Worm (Caenorhabditis elegans) whole organism, mixed stage, embryonic: Measurements from ENCODE around the gene C27F2.7.

Experiments
- M03D4.4 ChIP-seq: sonication (generic microtip); optimal IDR thresholded peaks from 2 replicates; lab custom pipeline; 2017; ENCODE audit warnings: mild to moderate bottlenecking, missing genetic modification characterization, missing compliant biosample characterization
- bed-3 ChIP-seq: fragments of 200-800 bp; sonication (Bioruptor generic); optimal IDR thresholded peaks from 3 replicates; lab custom pipeline; 2018; ENCODE audit warnings: mild to moderate bottlenecking, missing genetic modification characterization, moderate library complexity, missing compliant biosample characterization
- blmp-1 ChIP-seq: fragments of 150-350 bp; optimal IDR thresholded peaks from 2 replicates; lab custom pipeline; 2014; ENCODE audit warnings: missing biosample characterization, missing genetic modification characterization
- ceh-39 ChIP-seq: fragments of 150-350 bp; optimal IDR thresholded peaks from 2 replicates; lab custom pipeline; 2014; ENCODE audit warnings: missing biosample characterization, missing genetic modification characterization
- ceh-43 ChIP-seq: fragments of 200-800 bp; sonication (Bioruptor generic); optimal IDR thresholded peaks from 2 replicates; lab custom pipeline; 2018; ENCODE audit warnings: mild to moderate bottlenecking, missing genetic modification characterization, moderate library complexity, missing compliant biosample characterization
- ceh-83 ChIP-seq: fragments of 200-800 bp; sonication (Bioruptor generic); optimal IDR thresholded peaks from 2 replicates; lab custom pipeline; 2018; ENCODE audit warnings: mild to moderate bottlenecking, missing genetic modification characterization, missing compliant biosample characterization
- ces-1 ChIP-seq: fragments of 150-350 bp; optimal IDR thresholded peaks from 2 replicates; lab custom pipeline; 2014; ENCODE audit warnings: missing biosample characterization, missing genetic modification reagents, missing genetic modification characterization
- cnd-1 ChIP-seq: fragments of 200-800 bp; sonication (Bioruptor generic); optimal IDR thresholded peaks from 2 replicates; lab custom pipeline; 2018; ENCODE audit warnings: mild to moderate bottlenecking, missing genetic modification characterization, missing compliant biosample characterization
- drap-1 ChIP-seq: fragments of 200-800 bp; sonication (Bioruptor generic); optimal IDR thresholded peaks from 3 replicates; lab custom pipeline; 2018; ENCODE audit warnings: mild to moderate bottlenecking, missing genetic modification characterization, missing compliant biosample characterization
- elt-1 ChIP-seq: sonication (generic microtip); optimal IDR thresholded peaks from 2 replicates; lab custom pipeline; 2017; ENCODE audit warnings: missing genetic modification characterization, mild to moderate bottlenecking, missing compliant biosample characterization, antibody characterized with exemption, moderate library complexity, borderline replicate concordance; ENCODE audit not compliant: insufficient read depth
- elt-3 ChIP-seq: fragments of 150-350 bp; optimal IDR thresholded peaks from 2 replicates; lab custom pipeline; 2014; ENCODE audit warnings: missing biosample characterization, missing genetic modification characterization
- flh-1 ChIP-seq: fragments of 200-800 bp; sonication (Bioruptor generic); optimal IDR thresholded peaks from 2 replicates; lab custom pipeline; 2018; ENCODE audit warnings: mild to moderate bottlenecking, missing genetic modification characterization, moderate library complexity, missing compliant biosample characterization
- ham-2 ChIP-seq: fragments of 200-800 bp; sonication (Bioruptor generic); optimal IDR thresholded peaks from 2 replicates; lab custom pipeline; 2018; ENCODE audit warnings: mild to moderate bottlenecking, missing genetic modification characterization, missing compliant biosample characterization
- hlh-1 ChIP-seq: fragments of 150-350 bp; optimal IDR thresholded peaks from 2 replicates; lab custom pipeline; 2014; ENCODE audit warnings: missing biosample characterization, missing genetic modification reagents, missing genetic modification characterization
- lin-13 ChIP-seq: fragments of 150-350 bp; optimal IDR thresholded peaks from 2 replicates; lab custom pipeline; 2014; ENCODE audit warnings: missing biosample characterization, missing genetic modification characterization
- lin-32 ChIP-seq: fragments of 200-800 bp; sonication (Bioruptor generic); optimal IDR thresholded peaks from 2 replicates; lab custom pipeline; 2018; ENCODE audit warnings: mild to moderate bottlenecking, missing genetic modification characterization, missing compliant biosample characterization
- lsy-2 ChIP-seq: fragments of 150-350 bp; optimal IDR thresholded peaks from 2 replicates; lab custom pipeline; 2014; ENCODE audit warnings: missing biosample characterization, missing genetic modification characterization
- mab-5 ChIP-seq: fragments of 150-350 bp; optimal IDR thresholded peaks from 2 replicates; lab custom pipeline; 2014; ENCODE audit warnings: missing biosample characterization, missing genetic modification characterization
- mep-1 ChIP-seq: fragments of 150-350 bp; optimal IDR thresholded peaks from 2 replicates; lab custom pipeline; 2017; ENCODE audit warnings: missing biosample characterization, missing genetic modification reagents, missing genetic modification characterization, inconsistent platforms
- mls-2 ChIP-seq: sonication (generic microtip); optimal IDR thresholded peaks from 2 replicates; lab custom pipeline; 2016; ENCODE audit warnings: mild to moderate bottlenecking, missing genetic modification characterization, moderate library complexity, missing compliant biosample characterization
- nhr-12 ChIP-seq: fragments of 150-350 bp; optimal IDR thresholded peaks from 2 replicates; lab custom pipeline; 2014; ENCODE audit warnings: missing biosample characterization, missing genetic modification characterization
- nhr-2 ChIP-seq: fragments of 150-350 bp; optimal IDR thresholded peaks from 2 replicates; lab custom pipeline; 2014; ENCODE audit warnings: missing biosample characterization, missing genetic modification characterization
- nhr-237 ChIP-seq: fragments of 150-350 bp; optimal IDR thresholded peaks from 2 replicates; lab custom pipeline; 2014; ENCODE audit warnings: missing biosample characterization, missing genetic modification characterization
- nhr-28 ChIP-seq: fragments of 150-350 bp; optimal IDR thresholded peaks from 2 replicates; lab custom pipeline; 2014; ENCODE audit warnings: missing biosample characterization, missing genetic modification characterization
- nhr-76 ChIP-seq: sonication (generic microtip); optimal IDR thresholded peaks from 2 replicates; lab custom pipeline; 2017; ENCODE audit warnings: missing biosample characterization, missing genetic modification characterization
- pha-4 ChIP-seq: fragments of 150-350 bp; optimal IDR thresholded peaks from 2 replicates; lab custom pipeline; 2018; ENCODE audit warnings: missing biosample characterization, missing genetic modification reagents, missing genetic modification characterization
- sem-2 ChIP-seq: fragments of 200-800 bp; sonication (Bioruptor generic); optimal IDR thresholded peaks from 2 replicates; lab custom pipeline; 2018; ENCODE audit warnings: mild to moderate bottlenecking, missing genetic modification characterization, missing compliant biosample characterization
- sptf-1 ChIP-seq: sonication (generic microtip); optimal IDR thresholded peaks from 2 replicates; lab custom pipeline; 2017; ENCODE audit warnings: mild to moderate bottlenecking, missing genetic modification characterization, moderate library complexity, missing compliant biosample characterization
- tbx-8 ChIP-seq: fragments of 200-800 bp; sonication (Bioruptor generic); optimal IDR thresholded peaks from 2 replicates; lab custom pipeline; 2018; ENCODE audit warnings: mild to moderate bottlenecking, missing genetic modification characterization, moderate library complexity, missing compliant biosample characterization
- unc-120 ChIP-seq: sonication (generic microtip); optimal IDR thresholded peaks from 2 replicates; lab custom pipeline; 2017; ENCODE audit warnings: missing genetic modification characterization, missing compliant biosample characterization; ENCODE audit not compliant: poor library complexity, severe bottlenecking
- unc-39 ChIP-seq: fragments of 150-350 bp; optimal IDR thresholded peaks from 2 replicates; lab custom pipeline; 2014; ENCODE audit warnings: missing biosample characterization, missing genetic modification characterization
- unc-62 ChIP-seq: fragments of 150-350 bp; optimal IDR thresholded peaks from 2 replicates; lab custom pipeline; 2014; ENCODE audit warnings: missing biosample characterization, missing genetic modification reagents, missing genetic modification characterization
- ztf-11 ChIP-seq: fragments of 150-350 bp; optimal IDR thresholded peaks from 2 replicates; lab custom pipeline; 2014; ENCODE audit warnings: missing biosample characterization, missing genetic modification characterization

Gene C27F2.7

ce11 chrIII:4984444-4985086 is at the start of gene C27F2.7:
Gene C27F2.7, minus strand, starts transcription at chrIII:4984494.
- no peak for TF ChIP-seq ceh-83
- TF ChIP-seq nhr-2 (tag; lab: Kevin White, UChicago) = no peak
- no peak for TF ChIP-seq ceh-39
- TF ChIP-seq mab-5 (tag; lab: Kevin White, UChicago) = no peak
- TF ChIP-seq cnd-1 (tag; lab: Kevin White, UChicago) = no peak
- no peak for TF ChIP-seq flh-1 (GFP tag; lab: Kevin White, UChicago)
- no peak for TF ChIP-seq lsy-2
- no peak for TF ChIP-seq pha-4 (tag; lab: Kevin White, UChicago)
- no peak for TF ChIP-seq nhr-76 (tag; lab: Kevin White, UChicago)
- no peak for TF ChIP-seq hlh-1 (tag; lab: Kevin White, UChicago)
- TF ChIP-seq unc-39 = no peak
- no peak for TF ChIP-seq drap-1 (GFP tag; lab: Kevin White, UChicago)
- TF ChIP-seq M03D4.4 (tag; lab: Kevin White, UChicago) = no peak
- TF ChIP-seq unc-62 (GFP tag; lab: Kevin White, UChicago) = no peak
- no peak for TF ChIP-seq ham-2 (GFP tag; lab: Kevin White, UChicago)
- no peak for TF ChIP-seq mep-1
- no peak for TF ChIP-seq elt-3 (tag; lab: Kevin White, UChicago)

DNA sequence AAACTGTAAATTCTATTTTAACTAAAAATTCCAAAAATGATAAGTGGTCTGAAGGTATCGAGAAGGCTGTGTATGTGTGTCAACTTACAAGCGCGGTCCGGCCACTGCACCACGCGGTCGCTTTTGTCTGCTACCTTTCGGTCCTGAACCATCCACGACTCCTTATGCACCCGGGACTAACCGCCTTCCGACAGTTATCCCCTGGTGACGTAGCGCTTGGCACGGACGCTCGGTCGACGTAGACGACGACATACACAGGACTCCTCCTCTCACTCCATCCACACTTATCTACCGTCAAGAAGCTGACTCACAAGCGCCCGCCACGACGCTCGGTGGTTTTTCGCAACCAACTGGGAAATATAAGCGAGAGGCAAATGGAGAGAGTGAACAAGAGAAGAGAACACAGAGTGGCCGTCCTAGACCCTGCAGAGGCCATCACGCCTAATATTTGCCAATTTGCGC is 47.1 kb upstream of the C27F2.7 start:
- TF ChIP-seq unc-120 (tag; lab: Kevin White, UChicago) = peak; percentile 84
- peak; percentile 96 for TF ChIP-seq mls-2 (tag; lab: Kevin White, UChicago)
- peak; percentile 44 for TF ChIP-seq unc-62 (GFP tag; lab: Kevin White, UChicago)
- peak; percentile 72 for TF ChIP-seq flh-1 (GFP tag; lab: Kevin White, UChicago)
- peak; percentile 81 for TF ChIP-seq bed-3 (GFP tag; lab: Kevin White, UChicago)
- TF ChIP-seq sptf-1 (tag; lab: Kevin White, UChicago) = peak; percentile 94
- TF ChIP-seq mep-1 = peak; percentile 70
- peak; percentile 70 for TF ChIP-seq ztf-11
- peak; percentile 28 for TF ChIP-seq elt-3 (tag; lab: Kevin White, UChicago)
- peak; percentile 91 for TF ChIP-seq ceh-83
- peak; percentile 78 for TF ChIP-seq nhr-2 (tag; lab: Kevin White, UChicago)
- peak; percentile 64 for TF ChIP-seq nhr-237 (tag; lab: Kevin White, UChicago)
- TF ChIP-seq M03D4.4 (tag; lab: Kevin White, UChicago) = peak; percentile 91
- TF ChIP-seq unc-39 = peak; percentile 1
- peak; percentile 66 for TF ChIP-seq tbx-8 (GFP tag; lab: Kevin White, UChicago)
- peak; percentile 93 for TF ChIP-seq ham-2 (GFP tag; lab: Kevin White, UChicago)
- peak; percentile 82 for TF ChIP-seq sem-2 (GFP tag; lab: Kevin White, UChicago)
- TF ChIP-seq ceh-43 = peak; percentile 90
- peak; percentile 89 for TF ChIP-seq cnd-1 (tag; lab: Kevin White, UChicago)
- peak; percentile 39 for TF ChIP-seq pha-4 (tag; lab: Kevin White, UChicago)
- peak; percentile 63 for TF ChIP-seq lsy-2
- peak; percentile 18 for TF ChIP-seq nhr-12 (tag; lab: Kevin White, UChicago)
- peak; percentile 77 for TF ChIP-seq lin-32
- TF ChIP-seq drap-1 (GFP tag; lab: Kevin White, UChicago) = peak; percentile 91

DNA sequence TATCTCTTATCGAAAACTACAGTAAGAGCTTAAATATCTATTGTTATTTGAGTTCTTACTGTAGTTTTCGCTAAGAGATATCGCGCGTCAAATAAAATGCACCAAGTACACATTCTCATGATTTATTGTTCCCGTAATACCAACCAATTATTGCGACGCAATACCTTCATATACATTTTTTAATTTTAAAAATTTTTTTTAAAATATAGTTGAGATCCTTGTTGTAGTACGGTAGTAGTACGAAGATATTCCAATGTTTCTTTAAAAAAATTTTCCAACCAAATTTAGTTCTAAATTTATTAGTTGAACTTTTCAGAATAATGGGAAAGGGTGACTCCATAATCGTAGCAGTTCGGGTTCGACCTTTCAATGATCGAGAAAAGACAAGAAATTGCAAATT is 46.3 kb upstream of the C27F2.7 start, which contains the start of gene klp-6:
TSS of gene klp-6 (plus strand) at position 301 of the 400 bp plus-strand sequence.
- TF ChIP-seq ztf-11 (no peak), lsy-2 (no peak), sem-2 (GFP tag; lab: Kevin White, UChicago) (no peak), elt-1 (tag; lab: Kevin White, UChicago) (no peak), lin-13 (tag; lab: Kevin White, UChicago) (no peak), ces-1 (GFP tag; lab: Kevin White, UChicago) (no peak), lin-32 (no peak), unc-120 (tag; lab: Kevin White, UChicago) (no peak), M03D4.4 (tag; lab: Kevin White, UChicago) (no peak), nhr-237 (tag; lab: Kevin White, UChicago) (no peak), pha-4 (tag; lab: Kevin White, UChicago) (no peak), ceh-83 (no peak), mab-5 (tag; lab: Kevin White, UChicago) (no peak), cnd-1 (tag; lab: Kevin White, UChicago) (no peak), unc-39 (no peak), blmp-1 (tag; lab: Kevin White, UChicago) (no peak), sptf-1 (tag; lab: Kevin White, UChicago) (no peak), ceh-43 (no peak), nhr-28 (tag; lab: Kevin White, UChicago) (no peak), ceh-39 (no peak)
